Worm (Caenorhabditis elegans): ENCODE measurements around the gene F38H4.4.

DNA sequence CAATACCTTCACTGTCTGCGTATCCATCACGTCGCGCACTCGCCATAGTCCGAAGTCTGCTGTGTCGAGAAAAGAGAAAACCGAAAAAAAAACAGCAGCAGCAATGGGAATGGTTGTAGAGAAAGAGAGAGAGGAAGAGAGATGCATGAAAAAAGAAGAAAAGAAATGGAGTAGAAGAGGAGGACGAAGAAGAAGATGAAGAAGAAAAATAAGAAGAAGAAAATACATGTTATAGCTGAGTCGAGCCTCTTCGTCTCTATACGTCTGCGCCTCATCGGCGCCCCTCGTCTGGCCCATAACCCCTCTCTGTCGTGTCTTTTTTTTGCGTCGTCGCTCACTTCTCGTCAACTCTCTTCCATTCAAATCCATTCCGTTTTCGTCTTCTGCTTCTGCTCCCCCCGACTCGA is 38.4 kb upstream of the F38H4.4 start:
- TF ChIP-seq elt-3 (tag; optimal IDR thresholded peaks at IDR 0.05): peak in 2 of 6 experiments; percentile 10 to 37
- peak; percentile 72 for TF ChIP-seq fkh-10 (GFP tag; optimal IDR thresholded peaks at IDR 0.05)
- TF ChIP-seq ets-5 (GFP tag; IDR thresholded peaks at IDR 0.05): no peak
- no peak for TF ChIP-seq aha-1 (tag; optimal IDR thresholded peaks at IDR 0.05)

All from whole organism, L1 larva.